Worm (Caenorhabditis elegans): Measurements from ENCODE around the gene R10E9.2.

DNA sequence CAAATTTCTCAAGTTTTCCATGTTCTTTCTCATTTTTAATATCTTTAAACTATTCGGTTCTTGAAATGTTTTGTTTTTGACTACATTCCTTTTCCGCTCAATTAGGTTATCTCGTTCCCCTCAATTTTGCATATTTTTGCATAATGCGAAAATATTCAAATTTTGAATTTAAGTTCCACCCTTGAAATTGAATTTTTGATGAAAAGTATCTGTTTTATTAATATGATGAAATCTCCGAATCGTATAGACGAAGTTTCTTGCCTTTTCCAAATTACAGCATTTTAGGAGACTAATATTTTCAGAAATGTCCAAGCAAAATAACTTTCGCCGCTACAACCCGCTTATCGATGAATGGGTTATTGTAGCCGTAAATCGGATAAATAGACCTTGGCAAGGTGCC, 45.6 kb downstream of the R10E9.2 start, which contains the start of gene ZK1058.3:
- TF ChIP-seq ama-1 (optimal IDR thresholded peaks at IDR 0.05) (no peak), unc-130 (tag; optimal IDR thresholded peaks at IDR 0.05) (no peak), elt-3 (tag; optimal IDR thresholded peaks at IDR 0.05) (no peak), isw-1 (GFP tag; IDR thresholded peaks at IDR 0.05) (no peak), nhr-19 (GFP tag; conservative IDR thresholded peaks at IDR 0.05) (no peak), grh-1 (GFP tag; IDR thresholded peaks at IDR 0.05) (no peak), dpl-1 (GFP tag; optimal IDR thresholded peaks at IDR 0.05) (no peak), dsc-1 (tag; optimal IDR thresholded peaks at IDR 0.05) (no peak), unc-30 (tag; optimal IDR thresholded peaks at IDR 0.05) (no peak), tbx-2 (tag; optimal IDR thresholded peaks at IDR 0.05) (no peak), nhr-11 (tag; optimal IDR thresholded peaks at IDR 0.05) (no peak), blmp-1 (tag; optimal IDR thresholded peaks at IDR 0.05) (no peak), ceh-8 (GFP tag; optimal IDR thresholded peaks at IDR 0.05) (no peak)

Data from whole organism, L1 larva.